Worm (Caenorhabditis elegans) whole organism, midembryonic: ENCODE measurements around the gene C26B9.5.

Experiments
- flt-1 ChIP-seq: fragments of 200-800 bp; sonication (Bioruptor generic); IDR thresholded peaks from 2 replicates; pipeline ENCODE4 v1.3.6; 2022; ENCODE audit warnings: missing genetic modification characterization, missing compliant biosample characterization
- med-1 ChIP-seq: sonication (generic microtip); optimal IDR thresholded peaks from 2 replicates; lab custom pipeline; 2017; ENCODE audit warnings: missing genetic modification characterization, mild to moderate bottlenecking, missing compliant biosample characterization, antibody characterized with exemption, missing genetic modification reagents; ENCODE audit not compliant: insufficient read depth
- ztf-23 ChIP-seq: fragments of 200-800 bp; sonication (Bioruptor generic); IDR thresholded peaks from 2 replicates; pipeline ENCODE4 v1.3.6; 2022; ENCODE audit warnings: missing genetic modification reagents, missing genetic modification characterization, missing compliant biosample characterization
- ztf-29 ChIP-seq: fragments of 200-800 bp; sonication (Bioruptor generic); IDR thresholded peaks from 2 replicates; pipeline ENCODE4 v1.3.6; 2022; ENCODE audit warnings: missing genetic modification reagents, missing genetic modification characterization, missing compliant biosample characterization

- TF ChIP-seq flt-1 (GFP tag; lab: Robert Waterston, UW) (no peak), med-1 (GFP tag; lab: Kevin White, UChicago) (no peak), ztf-29 (no peak), ztf-23 (GFP tag; lab: Robert Waterston, UW) (no peak)
These were observed 34.9 kb downstream of the C26B9.5 start, which contains the start of gene chtl-1 for ce11 chrX:5364222-5364621.
